Fruit fly (Drosophila melanogaster): Measurements from ENCODE around the gene Cbs.

Cbs gene

DNA sequence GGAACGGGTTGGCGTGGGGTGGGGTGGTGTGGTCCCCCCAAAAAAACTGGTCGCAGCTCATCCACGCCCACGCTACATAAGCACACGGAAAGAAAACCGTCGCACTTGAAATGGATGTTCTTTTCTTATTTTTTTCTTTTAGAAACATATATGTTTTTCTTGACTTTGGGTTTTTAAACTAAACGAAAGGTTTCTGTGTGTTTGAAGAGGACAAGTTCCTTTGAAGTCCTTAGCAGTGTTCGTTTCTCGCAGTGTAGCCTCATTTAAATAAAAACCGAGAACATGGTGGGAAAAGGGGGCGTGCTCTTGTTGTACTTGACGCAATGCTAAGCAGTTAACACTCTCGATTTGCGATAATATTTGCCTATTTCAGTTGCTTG, 29.4 kb downstream of the Cbs start (continued):
- TF ChIP-seq p53 (GFP tag; optimal IDR thresholded peaks at IDR 0.05) = no peak
- no peak for TF ChIP-seq exex (tag; optimal IDR thresholded peaks at IDR 0.05)
- no peak for TF ChIP-seq CG9876 (GFP tag; optimal IDR thresholded peaks at IDR 0.05)
- TF ChIP-seq CG6272 (GFP tag; IDR thresholded peaks at IDR 0.05) = no peak
- no peak for TF ChIP-seq Ravus (GFP tag; IDR thresholded peaks at IDR 0.05)
- TF ChIP-seq salm (tag; optimal IDR thresholded peaks at IDR 0.05) = no peak
- TF ChIP-seq CG6813 (GFP tag; optimal IDR thresholded peaks at IDR 0.05) = no peak
- TF ChIP-seq BEAF-32 (GFP tag; optimal IDR thresholded peaks at IDR 0.05) = no peak
- peak in 1 of 2 experiments; percentile 13 for TF ChIP-seq bsh (GFP tag; optimal IDR thresholded peaks at IDR 0.05)
- no peak for TF ChIP-seq CTCF (GFP tag; optimal IDR thresholded peaks at IDR 0.05)
- no peak for TF ChIP-seq CG1792 (GFP tag; optimal IDR thresholded peaks at IDR 0.05)
- TF ChIP-seq sob (GFP tag; IDR thresholded peaks at IDR 0.05) = 0 out of 2 replicates have a peak, but pooled peaks have one; percentile 21
- no peak for TF ChIP-seq sisA (GFP tag; IDR thresholded peaks at IDR 0.05)
- TF ChIP-seq ken (GFP tag; IDR thresholded peaks at IDR 0.05) = no peak
- no peak for TF ChIP-seq fd64A (GFP tag; optimal IDR thresholded peaks at IDR 0.05)
- TF ChIP-seq vvl (GFP tag; IDR thresholded peaks at IDR 0.05) = no peak
- TF ChIP-seq CrebB (tag; optimal IDR thresholded peaks at IDR 0.05) = no peak
- TF ChIP-seq Hr39 (optimal IDR thresholded peaks at IDR 0.05) = no peak
- TF ChIP-seq Drgx (GFP tag; IDR thresholded peaks at IDR 0.05) = peak; percentile 85
- no peak for TF ChIP-seq CG3847 (GFP tag; IDR thresholded peaks at IDR 0.05)
- no peak for TF ChIP-seq ap (GFP tag; IDR thresholded peaks at IDR 0.05)
- no peak for TF ChIP-seq CG11085 (GFP tag; IDR thresholded peaks at IDR 0.05)
- TF ChIP-seq ftz-f1 (GFP tag; optimal IDR thresholded peaks at IDR 0.05) = no peak
- peak; percentile 6 for TF ChIP-seq CG2712 (tag; optimal IDR thresholded peaks at IDR 0.05)
- no peak for TF ChIP-seq CG15269 (tag; optimal IDR thresholded peaks at IDR 0.05)
- TF ChIP-seq HmgD (GFP tag; optimal IDR thresholded peaks at IDR 0.05) = no peak
- no peak for TF ChIP-seq ato (GFP tag; IDR thresholded peaks at IDR 0.05; ENCODE audit: partially characterized antibody)
- no peak for TF ChIP-seq CG12104 (GFP tag; optimal IDR thresholded peaks at IDR 0.05)
- peak; percentile 28 for TF ChIP-seq gem (tag; optimal IDR thresholded peaks at IDR 0.05)
- TF ChIP-seq zfh2 (GFP tag; optimal IDR thresholded peaks at IDR 0.05) = peak; percentile 11
- no peak for TF ChIP-seq Hmr (GFP tag; optimal IDR thresholded peaks at IDR 0.05)
- no peak for TF ChIP-seq Ets97D (GFP tag; optimal IDR thresholded peaks at IDR 0.05)
- peak; percentile 51 for TF ChIP-seq sens (GFP tag)
- TF ChIP-seq lbe (GFP tag; optimal IDR thresholded peaks at IDR 0.05) = no peak
- no peak for TF ChIP-seq CG8089 (GFP tag; optimal IDR thresholded peaks at IDR 0.05)
- no peak for TF ChIP-seq D19A (tag; optimal IDR thresholded peaks at IDR 0.05)
- no peak for TF ChIP-seq CG6654 (GFP tag; optimal IDR thresholded peaks at IDR 0.05)
- no peak for TF ChIP-seq CG13775 (GFP tag; optimal IDR thresholded peaks at IDR 0.05)
- TF ChIP-seq Dfd (GFP tag; optimal IDR thresholded peaks at IDR 0.05) = no peak
- no peak for TF ChIP-seq Bdp1 (GFP tag; optimal IDR thresholded peaks at IDR 0.05)
- no peak for TF ChIP-seq CG10274 (GFP tag; optimal IDR thresholded peaks at IDR 0.05)
- TF ChIP-seq CG1024 (GFP tag; IDR thresholded peaks at IDR 0.05) = no peak
- no peak for TF ChIP-seq CG11456 (GFP tag; IDR thresholded peaks at IDR 0.05)
- TF ChIP-seq CG13296 (GFP tag; optimal IDR thresholded peaks at IDR 0.05) = no peak
- TF ChIP-seq bcd (GFP tag; optimal IDR thresholded peaks at IDR 0.05) = no peak
- TF ChIP-seq Ets65A (GFP tag) = peak; percentile 90
- no peak for TF ChIP-seq CG17361 (GFP tag; IDR thresholded peaks at IDR 0.05)
- TF ChIP-seq cwo (GFP tag; optimal IDR thresholded peaks at IDR 0.05) = no peak
- 0 out of 2 replicates have a peak, but pooled peaks have one; percentile 13 for TF ChIP-seq CG32532 (GFP tag; IDR thresholded peaks at IDR 0.05)
- TF ChIP-seq Taf1 (GFP tag; IDR thresholded peaks at IDR 0.05) = no peak
- TF ChIP-seq wdn (GFP tag; IDR thresholded peaks at IDR 0.05) = no peak
- TF ChIP-seq gro (GFP tag; optimal IDR thresholded peaks at IDR 0.05) = no peak
- peak; percentile 2 for TF ChIP-seq mam (GFP tag; optimal IDR thresholded peaks at IDR 0.05)
- no peak for TF ChIP-seq CG12769 (tag; optimal IDR thresholded peaks at IDR 0.05)

Data from whole organism, embryonic.